Worm (Caenorhabditis elegans) whole organism, mixed stage, embryonic: ENCODE measurements around the gene clec-32.

Experiments
- ceh-39 ChIP-seq: fragments of 150-350 bp; optimal IDR thresholded peaks from 2 replicates; lab custom pipeline; 2014; ENCODE audit warnings: missing biosample characterization, missing genetic modification characterization
- ceh-83 ChIP-seq: fragments of 200-800 bp; sonication (Bioruptor generic); optimal IDR thresholded peaks from 2 replicates; lab custom pipeline; 2018; ENCODE audit warnings: mild to moderate bottlenecking, missing genetic modification characterization, missing compliant biosample characterization
- cnd-1 ChIP-seq: fragments of 200-800 bp; sonication (Bioruptor generic); optimal IDR thresholded peaks from 2 replicates; lab custom pipeline; 2018; ENCODE audit warnings: mild to moderate bottlenecking, missing genetic modification characterization, missing compliant biosample characterization
- elt-3 ChIP-seq: fragments of 150-350 bp; optimal IDR thresholded peaks from 2 replicates; lab custom pipeline; 2014; ENCODE audit warnings: missing biosample characterization, missing genetic modification characterization
- lsy-2 ChIP-seq: fragments of 150-350 bp; optimal IDR thresholded peaks from 2 replicates; lab custom pipeline; 2014; ENCODE audit warnings: missing biosample characterization, missing genetic modification characterization
- nhr-12 ChIP-seq: fragments of 150-350 bp; optimal IDR thresholded peaks from 2 replicates; lab custom pipeline; 2014; ENCODE audit warnings: missing biosample characterization, missing genetic modification characterization
- nhr-237 ChIP-seq: fragments of 150-350 bp; optimal IDR thresholded peaks from 2 replicates; lab custom pipeline; 2014; ENCODE audit warnings: missing biosample characterization, missing genetic modification characterization
- nhr-28 ChIP-seq: fragments of 150-350 bp; optimal IDR thresholded peaks from 2 replicates; lab custom pipeline; 2014; ENCODE audit warnings: missing biosample characterization, missing genetic modification characterization
- nhr-76 ChIP-seq: sonication (generic microtip); optimal IDR thresholded peaks from 2 replicates; lab custom pipeline; 2017; ENCODE audit warnings: missing biosample characterization, missing genetic modification characterization
- unc-62 ChIP-seq: fragments of 150-350 bp; optimal IDR thresholded peaks from 2 replicates; lab custom pipeline; 2014; ENCODE audit warnings: missing biosample characterization, missing genetic modification reagents, missing genetic modification characterization

- no peak for TF ChIP-seq unc-62 (GFP tag; lab: Kevin White, UChicago)
- TF ChIP-seq cnd-1 = no peak
- no peak for TF ChIP-seq elt-3
- no peak for TF ChIP-seq lsy-2 (tag; lab: Kevin White, UChicago)
- no peak for TF ChIP-seq ceh-39 (tag; lab: Kevin White, UChicago)
- no peak for TF ChIP-seq nhr-28 (tag; lab: Kevin White, UChicago)
- TF ChIP-seq nhr-237 (tag; lab: Kevin White, UChicago) = no peak
- TF ChIP-seq ceh-83 (GFP tag; lab: Kevin White, UChicago) = no peak
- TF ChIP-seq nhr-12 (tag; lab: Kevin White, UChicago) = no peak
- no peak for TF ChIP-seq nhr-76 (tag; lab: Kevin White, UChicago)
Observed at ce11 chrV:16902726-16903125, 41.1 kb upstream of the clec-32 start, which contains the start of gene srd-68.
